Worm (Caenorhabditis elegans) whole organism, L1 larva: Measurements from ENCODE around the gene K03H1.7.

Source experiments
- C04F5.9 ChIP-seq: sonication (generic microtip); optimal IDR thresholded peaks from 2 replicates; lab custom pipeline; 2016; ENCODE audit warnings: missing genetic modification characterization, missing compliant biosample characterization
- C34B4.2 ChIP-seq: sonication (generic microtip); optimal IDR thresholded peaks from 2 replicates; lab custom pipeline; 2017; ENCODE audit warnings: mild to moderate bottlenecking, missing genetic modification characterization, missing compliant biosample characterization
- F16B12.6 ChIP-seq: fragments of 150-350 bp; optimal IDR thresholded peaks from 2 replicates; lab custom pipeline; 2014; ENCODE audit warnings: missing biosample characterization, missing genetic modification characterization
- aha-1 ChIP-seq: fragments of 150-350 bp; optimal IDR thresholded peaks from 2 replicates; lab custom pipeline; 2014; ENCODE audit warnings: missing biosample characterization, missing genetic modification characterization
- blmp-1 ChIP-seq: fragments of 150-350 bp; optimal IDR thresholded peaks from 2 replicates; lab custom pipeline; 2014; ENCODE audit warnings: missing biosample characterization, missing genetic modification characterization
- ceh-8 ChIP-seq: fragments of 200-800 bp; sonication (Bioruptor generic); optimal IDR thresholded peaks from 2 replicates; lab custom pipeline; 2018; ENCODE audit warnings: mild to moderate bottlenecking, missing genetic modification characterization, moderate library complexity, missing compliant biosample characterization
- ceh-82 ChIP-seq, 3 experiments: fragments of 150-350 bp in 1 of 3; sonication (generic microtip) in 2 of 3; optimal IDR thresholded peaks; 2 replicates each; lab custom pipeline; 2014 to 2017; ENCODE audit warnings: missing biosample characterization in 3 of 3, missing genetic modification characterization in 3 of 3
- ceh-88 ChIP-seq: fragments of 200-800 bp; sonication (Bioruptor generic); IDR thresholded peaks from 2 replicates; pipeline ENCODE4 v1.3.6; 2022; ENCODE audit warnings: missing genetic modification characterization, missing compliant biosample characterization
- efl-1 ChIP-seq, 4 experiments: fragments of 150-350 bp; optimal IDR thresholded peaks in 3 of 4; peaks in 1 of 4; 1 replicate in 1 of 4; 2 replicates in 3 of 4; lab custom pipeline; 2014; ENCODE audit warnings: missing biosample characterization in 2 of 4, missing genetic modification characterization in 2 of 4, missing genetic modification reagents in 2 of 4
- elt-3 ChIP-seq, 6 experiments: fragments of 150-350 bp in 1 of 6; sonication (generic microtip); optimal IDR thresholded peaks; 2 replicates each; lab custom pipeline; 2017 to 2018; ENCODE audit warnings: missing biosample characterization in 6 of 6, missing genetic modification characterization in 6 of 6, inconsistent platforms in 1 of 6
- fkh-10 ChIP-seq: sonication (generic microtip); optimal IDR thresholded peaks from 2 replicates; lab custom pipeline; 2017; ENCODE audit warnings: missing biosample characterization, missing genetic modification reagents, missing genetic modification characterization
- fkh-4 ChIP-seq: sonication (generic microtip); optimal IDR thresholded peaks from 2 replicates; lab custom pipeline; 2016; ENCODE audit warnings: missing compliant biosample characterization, missing genetic modification characterization, borderline replicate concordance
- fkh-8 ChIP-seq: sonication (generic microtip); optimal IDR thresholded peaks from 2 replicates; lab custom pipeline; 2016; ENCODE audit warnings: mild to moderate bottlenecking, missing genetic modification characterization, missing compliant biosample characterization
- jun-1 ChIP-seq: fragments of 150-350 bp; optimal IDR thresholded peaks from 2 replicates; lab custom pipeline; 2014; ENCODE audit warnings: missing biosample characterization, missing genetic modification reagents, missing genetic modification characterization
- lin-14 ChIP-seq: fragments of 200-800 bp; sonication (Bioruptor generic); optimal IDR thresholded peaks from 2 replicates; lab custom pipeline; 2018; ENCODE audit warnings: mild to moderate bottlenecking, missing genetic modification characterization, moderate library complexity, missing compliant biosample characterization
- lsy-2 ChIP-seq, 2 experiments: fragments of 150-350 bp; optimal IDR thresholded peaks; 2 replicates each; lab custom pipeline; 2014; ENCODE audit warnings: missing biosample characterization in 2 of 2, missing genetic modification characterization in 2 of 2
- mab-9 ChIP-seq: fragments of 200-800 bp; sonication (Bioruptor generic); IDR thresholded peaks from 2 replicates; pipeline ENCODE4 v1.3.6; 2022; ENCODE audit warnings: missing genetic modification reagents, missing genetic modification characterization, missing compliant biosample characterization
- mef-2 ChIP-seq: fragments of 150-350 bp; optimal IDR thresholded peaks from 2 replicates; lab custom pipeline; 2014; ENCODE audit warnings: missing biosample characterization, missing genetic modification characterization
- mep-1 ChIP-seq: fragments of 150-350 bp; optimal IDR thresholded peaks from 2 replicates; lab custom pipeline; 2014; ENCODE audit warnings: missing biosample characterization, missing genetic modification characterization
- nhr-47 ChIP-seq: sonication (generic microtip); optimal IDR thresholded peaks from 2 replicates; lab custom pipeline; 2016; ENCODE audit warnings: mild to moderate bottlenecking, missing genetic modification characterization, moderate library complexity, missing compliant biosample characterization
- nhr-71 ChIP-seq: sonication (generic microtip); optimal IDR thresholded peaks from 2 replicates; lab custom pipeline; 2016; ENCODE audit warnings: mild to moderate bottlenecking, missing genetic modification characterization, moderate library complexity, missing compliant biosample characterization
- nhr-85 ChIP-seq: sonication (generic microtip); peaks from one replicate; lab custom pipeline; 2016; ENCODE audit warnings: missing genetic modification characterization, inconsistent platforms, missing compliant biosample characterization
- pax-3 ChIP-seq: fragments of 200-800 bp; sonication (Bioruptor generic); optimal IDR thresholded peaks from 2 replicates; lab custom pipeline; 2018; ENCODE audit warnings: mild to moderate bottlenecking, missing genetic modification characterization, moderate library complexity, missing compliant biosample characterization
- pqm-1 ChIP-seq: sonication (generic microtip); optimal IDR thresholded peaks from 3 replicates; lab custom pipeline; 2017; ENCODE audit warnings: missing biosample characterization, missing genetic modification characterization
- skn-1 ChIP-seq: fragments of 150-350 bp; optimal IDR thresholded peaks from 2 replicates; lab custom pipeline; 2014; ENCODE audit warnings: missing biosample characterization, missing genetic modification characterization
- snpc-4 ChIP-seq: fragments of 150-350 bp; optimal IDR thresholded peaks from 2 replicates; lab custom pipeline; 2014; ENCODE audit warnings: missing biosample characterization, missing genetic modification characterization
- snu-23 ChIP-seq: sonication (generic microtip); optimal IDR thresholded peaks from 2 replicates; lab custom pipeline; 2016; ENCODE audit warnings: missing genetic modification characterization, missing compliant biosample characterization
- sox-4 ChIP-seq: sonication (generic microtip); optimal IDR thresholded peaks from 2 replicates; lab custom pipeline; 2016; ENCODE audit warnings: missing genetic modification characterization, missing compliant biosample characterization
- sup-37 ChIP-seq: fragments of 200-800 bp; sonication (Bioruptor generic); optimal IDR thresholded peaks from 2 replicates; lab custom pipeline; 2018; ENCODE audit warnings: mild to moderate bottlenecking, missing genetic modification characterization, missing compliant biosample characterization
- unc-130 ChIP-seq: fragments of 150-350 bp; optimal IDR thresholded peaks from 2 replicates; lab custom pipeline; 2017; ENCODE audit warnings: missing biosample characterization, missing genetic modification characterization, inconsistent platforms
- unc-62 ChIP-seq: fragments of 150-350 bp; optimal IDR thresholded peaks from 2 replicates; lab custom pipeline; 2014; ENCODE audit warnings: missing biosample characterization, missing genetic modification reagents, missing genetic modification characterization
- zag-1 ChIP-seq: fragments of 150-350 bp; optimal IDR thresholded peaks from 2 replicates; lab custom pipeline; 2014; ENCODE audit warnings: missing biosample characterization, missing genetic modification characterization
- zip-4 ChIP-seq: fragments of 200-800 bp; sonication (Bioruptor generic); optimal IDR thresholded peaks from 2 replicates; lab custom pipeline; 2018; ENCODE audit warnings: mild to moderate bottlenecking, missing genetic modification characterization, moderate library complexity, missing compliant biosample characterization
- ztf-4 ChIP-seq: fragments of 150-350 bp; optimal IDR thresholded peaks from 2 replicates; lab custom pipeline; 2014; ENCODE audit warnings: missing biosample characterization, missing genetic modification characterization

Gene K03H1.7

ce11 chrIII:9920764-9921163 is 26.4 kb upstream of the K03H1.7 start, which contains the start of gene F40F12.3:
F40F12.3 (minus strand) TSS chrIII:9920864.
- TF ChIP-seq pqm-1 (tag; lab: Kevin White, UChicago) (no peak), snpc-4 (tag; lab: Kevin White, UChicago) (no peak), nhr-47 (no peak), fkh-4 (tag; lab: Kevin White, UChicago) (no peak), zag-1 (tag; lab: Kevin White, UChicago) (no peak), nhr-71 (tag; lab: Kevin White, UChicago) (no peak), lin-14 (GFP tag; lab: Kevin White, UChicago) (no peak), aha-1 (tag; lab: Kevin White, UChicago) (no peak), fkh-10 (GFP tag; lab: Kevin White, UChicago) (no peak), unc-130 (tag; lab: Kevin White, UChicago) (no peak), unc-62 (GFP tag; lab: Kevin White, UChicago) (no peak), ceh-82 (tag; optimal IDR thresholded peaks at IDR 0.05; lab: Kevin White, UChicago) (no peak), ztf-4 (tag; lab: Kevin White, UChicago) (no peak), pax-3 (tag; lab: Kevin White, UChicago) (no peak)

- TF ChIP-seq C04F5.9 (tag; lab: Kevin White, UChicago) (no peak), zip-4 (no peak), lsy-2 (tag; optimal IDR thresholded peaks at IDR 0.05; lab: Kevin White, UChicago) (no peak), sox-4 (tag; lab: Kevin White, UChicago) (no peak)
Observed at ce11 chrIII:9922310-9922709, 24.9 kb upstream of the K03H1.7 start.

- TF ChIP-seq skn-1 (tag; lab: Kevin White, UChicago) = no peak
- TF ChIP-seq, all 84 proteins: peak for 0
Observed at ce11 chrIII:9922874-9923273, 24.3 kb upstream of the K03H1.7 start, which contains the start of gene cbp-2. cbp-2 (plus strand) TSS chrIII:9923174.

- no peak for TF ChIP-seq ceh-8 (GFP tag; lab: Kevin White, UChicago)
- no peak for TF ChIP-seq mef-2
Observed at ce11 chrIII:9926650-9927049, 20.6 kb upstream of the K03H1.7 start, which contains the start of gene ttr-3. ttr-3 (minus strand) TSS chrIII:9926750.

- no peak for TF ChIP-seq jun-1 (tag; lab: Kevin White, UChicago)
- no peak for TF ChIP-seq C34B4.2
- TF ChIP-seq nhr-85 (tag; lab: Kevin White, UChicago) = peak; percentile 77
- peak; percentile 10 for TF ChIP-seq mep-1
- no peak for TF ChIP-seq sup-37
- no peak for TF ChIP-seq efl-1 (optimal IDR thresholded peaks at IDR 0.05; lab: Kevin White, UChicago)
- peak in 1 of 2 experiments; percentile 73 for TF ChIP-seq efl-1 (GFP tag; optimal IDR thresholded peaks at IDR 0.05 in 1 of 2; lab: Kevin White, UChicago)
- TF ChIP-seq lin-14 (GFP tag; lab: Kevin White, UChicago) = peak; percentile 67
- TF ChIP-seq blmp-1 (tag; lab: Kevin White, UChicago) = peak; percentile 48
- TF ChIP-seq elt-3 (tag; optimal IDR thresholded peaks at IDR 0.05; lab: Kevin White, UChicago) = peak in 2 of 6 experiments; percentile 46 to 56
- TF ChIP-seq F16B12.6 (tag; lab: Kevin White, UChicago) = no peak
- peak; percentile 35 for TF ChIP-seq snu-23
- TF ChIP-seq mab-9 (GFP tag; lab: Robert Waterston, UW) = no peak
- peak; percentile 21 for TF ChIP-seq nhr-71 (tag; lab: Kevin White, UChicago)
- TF ChIP-seq, all 84 proteins: peak for 8
Observed at ce11 chrIII:9927378-9927777, 19.8 kb upstream of the K03H1.7 start, which contains the start of gene ttr-2. ttr-2 (plus strand) TSS chrIII:9927769.

ce11 chrIII:9928777-9929176 is 18.4 kb upstream of the K03H1.7 start, which contains the start of gene ttr-1:
ttr-1 (plus strand) TSS chrIII:9929077.
- no peak for TF ChIP-seq mef-2
- TF ChIP-seq fkh-8 (tag; lab: Kevin White, UChicago) = no peak
- no peak for TF ChIP-seq ceh-88 (GFP tag; lab: Robert Waterston, UW)
